Worm (Caenorhabditis elegans): ENCODE data around the gene Y47C4A.1.
"Not testable (repeated sequence)": the region's sequence is repeated elsewhere in the genome, so short reads cannot be mapped to it uniquely, and the experiment has no call there.

Gene Y47C4A.1

ce11 chrX:286116-286515, at the start of gene Y47C4A.1:
Y47C4A.1 (minus strand) TSS chrX:286216.
- TF ChIP-seq nhr-11, fos-1, lin-15B (tag; optimal IDR thresholded peaks at IDR 0.05): not testable (repeated sequence)

- TF ChIP-seq pqm-1 (tag; optimal IDR thresholded peaks at IDR 0.05) (no peak), egl-5 (tag; optimal IDR thresholded peaks at IDR 0.05) (no peak), fkh-10 (GFP tag; optimal IDR thresholded peaks at IDR 0.05) (no peak)
These were observed 48.4 kb upstream of the Y47C4A.1 start for ce11 chrX:334452-334851.

- TF ChIP-seq mml-1 (tag; optimal IDR thresholded peaks at IDR 0.05): no peak
- no peak for TF ChIP-seq elt-1 (tag; optimal IDR thresholded peaks at IDR 0.05)
- no peak for TF ChIP-seq ztf-11 (tag; optimal IDR thresholded peaks at IDR 0.05)
- TF ChIP-seq R02D3.7 (tag; optimal IDR thresholded peaks at IDR 0.05): no peak
- no peak for TF ChIP-seq daf-12 (tag; optimal IDR thresholded peaks at IDR 0.05)
- no peak for TF ChIP-seq ceh-16 (tag; optimal IDR thresholded peaks at IDR 0.05)
These were observed 46.6 kb upstream of the Y47C4A.1 start for ce11 chrX:332643-333042.

ce11 chrX:328736-329135, 42.7 kb upstream of the Y47C4A.1 start:
- TF ChIP-seq fkh-10 (GFP tag; optimal IDR thresholded peaks at IDR 0.05): no peak
- TF ChIP-seq mdl-1 (tag; optimal IDR thresholded peaks at IDR 0.05): no peak
- TF ChIP-seq tbx-2 (tag; optimal IDR thresholded peaks at IDR 0.05): no peak
- no peak for TF ChIP-seq egl-5 (tag; optimal IDR thresholded peaks at IDR 0.05)
- no peak for TF ChIP-seq lsy-12 (tag; optimal IDR thresholded peaks at IDR 0.05)
- TF ChIP-seq nhr-77 (tag; optimal IDR thresholded peaks at IDR 0.05): no peak
- TF ChIP-seq nhr-67 (tag; optimal IDR thresholded peaks at IDR 0.05): no peak
- TF ChIP-seq R02D3.7 (tag; optimal IDR thresholded peaks at IDR 0.05): no peak
- TF ChIP-seq ceh-28 (tag; optimal IDR thresholded peaks at IDR 0.05): no peak
- TF ChIP-seq aly-2 (tag; optimal IDR thresholded peaks at IDR 0.05): no peak
- TF ChIP-seq daf-12 (tag; optimal IDR thresholded peaks at IDR 0.05): no peak
- TF ChIP-seq lin-39 (tag; optimal IDR thresholded peaks at IDR 0.05): no peak
- TF ChIP-seq zag-1 (tag; optimal IDR thresholded peaks at IDR 0.05): no peak
- TF ChIP-seq ztf-4 (tag; optimal IDR thresholded peaks at IDR 0.05): no peak
- no peak for TF ChIP-seq unc-62 (GFP tag; optimal IDR thresholded peaks at IDR 0.05)
- no peak for TF ChIP-seq nhr-43 (tag; optimal IDR thresholded peaks at IDR 0.05; ENCODE audit: poor library complexity, severe bottlenecking)
- no peak for TF ChIP-seq mml-1 (tag; optimal IDR thresholded peaks at IDR 0.05)
- TF ChIP-seq sea-2 (GFP tag; optimal IDR thresholded peaks at IDR 0.05): no peak
- TF ChIP-seq ceh-82 (tag; optimal IDR thresholded peaks at IDR 0.05): no peak
- no peak for TF ChIP-seq ama-1 (optimal IDR thresholded peaks at IDR 0.05)

- TF ChIP-seq skn-1 (tag; optimal IDR thresholded peaks at IDR 0.05) (no peak), pha-4 (tag; optimal IDR thresholded peaks at IDR 0.05) (peak; percentile 47), ama-1 (optimal IDR thresholded peaks at IDR 0.05) (peak; percentile 26), ceh-16 (tag; optimal IDR thresholded peaks at IDR 0.05) (no peak), elt-2 (tag; optimal IDR thresholded peaks at IDR 0.05) (peak; percentile 11), hmg-11 (tag; optimal IDR thresholded peaks at IDR 0.05) (peak; percentile 46), nfya-1 (tag; optimal IDR thresholded peaks at IDR 0.05; ENCODE audit: insufficient read depth) (peak; percentile 36), nhr-25 (tag; optimal IDR thresholded peaks at IDR 0.05) (peak; percentile 9), ceh-28 (tag; optimal IDR thresholded peaks at IDR 0.05) (peak; percentile 76), nhr-23 (tag; optimal IDR thresholded peaks at IDR 0.05) (peak; percentile 50)
These were observed 39.7 kb upstream of the Y47C4A.1 start, which contains the start of gene M02E1.1 for ce11 chrX:325597-326161. M02E1.1 (plus strand) TSS chrX:326111.

ce11 chrX:324021-324420, 38.0 kb upstream of the Y47C4A.1 start:
- TF ChIP-seq egl-27 (tag; optimal IDR thresholded peaks at IDR 0.05): no peak
- TF ChIP-seq mdl-1 (tag; optimal IDR thresholded peaks at IDR 0.05): peak; percentile 85
- no peak for TF ChIP-seq nhr-43 (tag; optimal IDR thresholded peaks at IDR 0.05; ENCODE audit: poor library complexity, severe bottlenecking)
- peak; percentile 20 for TF ChIP-seq pha-4 (tag; optimal IDR thresholded peaks at IDR 0.05)
- no peak for TF ChIP-seq zag-1 (tag; optimal IDR thresholded peaks at IDR 0.05)
- TF ChIP-seq R02D3.7 (tag; optimal IDR thresholded peaks at IDR 0.05): no peak
- TF ChIP-seq lin-15B (tag; optimal IDR thresholded peaks at IDR 0.05): peak; percentile 71
- TF ChIP-seq nhr-237 (tag; optimal IDR thresholded peaks at IDR 0.05): no peak
- no peak for TF ChIP-seq nhr-67 (tag; optimal IDR thresholded peaks at IDR 0.05)
- no peak for TF ChIP-seq daf-12 (tag; optimal IDR thresholded peaks at IDR 0.05)
- peak; percentile 18 for TF ChIP-seq skn-1 (tag; optimal IDR thresholded peaks at IDR 0.05)
- TF ChIP-seq pqm-1 (tag; optimal IDR thresholded peaks at IDR 0.05): no peak
- no peak for TF ChIP-seq nhr-12 (tag; optimal IDR thresholded peaks at IDR 0.05)
- TF ChIP-seq egl-5 (tag; optimal IDR thresholded peaks at IDR 0.05): peak; percentile 66
- no peak for TF ChIP-seq nhr-28 (tag; optimal IDR thresholded peaks at IDR 0.05)
- no peak for TF ChIP-seq elt-3 (tag; optimal IDR thresholded peaks at IDR 0.05)
- no peak for TF ChIP-seq elt-1 (tag; optimal IDR thresholded peaks at IDR 0.05)
- no peak for TF ChIP-seq unc-39 (tag; optimal IDR thresholded peaks at IDR 0.05)
- TF ChIP-seq hmg-11 (tag; optimal IDR thresholded peaks at IDR 0.05): peak; percentile 59
- peak; percentile 47 for TF ChIP-seq elt-2 (tag; optimal IDR thresholded peaks at IDR 0.05)
- no peak for TF ChIP-seq fos-1 (tag; optimal IDR thresholded peaks at IDR 0.05)
- peak; percentile 79 for TF ChIP-seq fkh-10 (GFP tag; optimal IDR thresholded peaks at IDR 0.05)
- peak; percentile 21 for TF ChIP-seq nhr-11 (tag; optimal IDR thresholded peaks at IDR 0.05)
- TF ChIP-seq nfya-1 (tag; optimal IDR thresholded peaks at IDR 0.05; ENCODE audit: insufficient read depth): peak; percentile 81
- no peak for TF ChIP-seq ztf-11 (tag; optimal IDR thresholded peaks at IDR 0.05)
- TF ChIP-seq ama-1 (optimal IDR thresholded peaks at IDR 0.05): peak; percentile 34
- no peak for TF ChIP-seq ceh-16 (tag; optimal IDR thresholded peaks at IDR 0.05)

All from whole organism, L3 larva.